Worm (Caenorhabditis elegans) whole organism, mixed stage, embryonic: Measurements from ENCODE around the gene F40F9.10.

Source experiments
- M03D4.4 ChIP-seq: sonication (generic microtip); optimal IDR thresholded peaks from 2 replicates; lab custom pipeline; 2017; ENCODE audit warnings: mild to moderate bottlenecking, missing genetic modification characterization, missing compliant biosample characterization
- bed-3 ChIP-seq: fragments of 200-800 bp; sonication (Bioruptor generic); optimal IDR thresholded peaks from 3 replicates; lab custom pipeline; 2018; ENCODE audit warnings: mild to moderate bottlenecking, missing genetic modification characterization, moderate library complexity, missing compliant biosample characterization
- blmp-1 ChIP-seq: fragments of 150-350 bp; optimal IDR thresholded peaks from 2 replicates; lab custom pipeline; 2014; ENCODE audit warnings: missing biosample characterization, missing genetic modification characterization
- ceh-39 ChIP-seq: fragments of 150-350 bp; optimal IDR thresholded peaks from 2 replicates; lab custom pipeline; 2014; ENCODE audit warnings: missing biosample characterization, missing genetic modification characterization
- ceh-43 ChIP-seq: fragments of 200-800 bp; sonication (Bioruptor generic); optimal IDR thresholded peaks from 2 replicates; lab custom pipeline; 2018; ENCODE audit warnings: mild to moderate bottlenecking, missing genetic modification characterization, moderate library complexity, missing compliant biosample characterization
- ceh-83 ChIP-seq: fragments of 200-800 bp; sonication (Bioruptor generic); optimal IDR thresholded peaks from 2 replicates; lab custom pipeline; 2018; ENCODE audit warnings: mild to moderate bottlenecking, missing genetic modification characterization, missing compliant biosample characterization
- ces-1 ChIP-seq: fragments of 150-350 bp; optimal IDR thresholded peaks from 2 replicates; lab custom pipeline; 2014; ENCODE audit warnings: missing biosample characterization, missing genetic modification reagents, missing genetic modification characterization
- cnd-1 ChIP-seq: fragments of 200-800 bp; sonication (Bioruptor generic); optimal IDR thresholded peaks from 2 replicates; lab custom pipeline; 2018; ENCODE audit warnings: mild to moderate bottlenecking, missing genetic modification characterization, missing compliant biosample characterization
- drap-1 ChIP-seq: fragments of 200-800 bp; sonication (Bioruptor generic); optimal IDR thresholded peaks from 3 replicates; lab custom pipeline; 2018; ENCODE audit warnings: mild to moderate bottlenecking, missing genetic modification characterization, missing compliant biosample characterization
- elt-1 ChIP-seq: sonication (generic microtip); optimal IDR thresholded peaks from 2 replicates; lab custom pipeline; 2017; ENCODE audit warnings: missing genetic modification characterization, mild to moderate bottlenecking, missing compliant biosample characterization, antibody characterized with exemption, moderate library complexity, borderline replicate concordance; ENCODE audit not compliant: insufficient read depth
- elt-3 ChIP-seq: fragments of 150-350 bp; optimal IDR thresholded peaks from 2 replicates; lab custom pipeline; 2014; ENCODE audit warnings: missing biosample characterization, missing genetic modification characterization
- flh-1 ChIP-seq: fragments of 200-800 bp; sonication (Bioruptor generic); optimal IDR thresholded peaks from 2 replicates; lab custom pipeline; 2018; ENCODE audit warnings: mild to moderate bottlenecking, missing genetic modification characterization, moderate library complexity, missing compliant biosample characterization
- ham-2 ChIP-seq: fragments of 200-800 bp; sonication (Bioruptor generic); optimal IDR thresholded peaks from 2 replicates; lab custom pipeline; 2018; ENCODE audit warnings: mild to moderate bottlenecking, missing genetic modification characterization, missing compliant biosample characterization
- hlh-1 ChIP-seq: fragments of 150-350 bp; optimal IDR thresholded peaks from 2 replicates; lab custom pipeline; 2014; ENCODE audit warnings: missing biosample characterization, missing genetic modification reagents, missing genetic modification characterization
- lin-13 ChIP-seq: fragments of 150-350 bp; optimal IDR thresholded peaks from 2 replicates; lab custom pipeline; 2014; ENCODE audit warnings: missing biosample characterization, missing genetic modification characterization
- lsy-2 ChIP-seq: fragments of 150-350 bp; optimal IDR thresholded peaks from 2 replicates; lab custom pipeline; 2014; ENCODE audit warnings: missing biosample characterization, missing genetic modification characterization
- mep-1 ChIP-seq: fragments of 150-350 bp; optimal IDR thresholded peaks from 2 replicates; lab custom pipeline; 2017; ENCODE audit warnings: missing biosample characterization, missing genetic modification reagents, missing genetic modification characterization, inconsistent platforms
- mls-2 ChIP-seq: sonication (generic microtip); optimal IDR thresholded peaks from 2 replicates; lab custom pipeline; 2016; ENCODE audit warnings: mild to moderate bottlenecking, missing genetic modification characterization, moderate library complexity, missing compliant biosample characterization
- nhr-12 ChIP-seq: fragments of 150-350 bp; optimal IDR thresholded peaks from 2 replicates; lab custom pipeline; 2014; ENCODE audit warnings: missing biosample characterization, missing genetic modification characterization
- nhr-237 ChIP-seq: fragments of 150-350 bp; optimal IDR thresholded peaks from 2 replicates; lab custom pipeline; 2014; ENCODE audit warnings: missing biosample characterization, missing genetic modification characterization
- nhr-28 ChIP-seq: fragments of 150-350 bp; optimal IDR thresholded peaks from 2 replicates; lab custom pipeline; 2014; ENCODE audit warnings: missing biosample characterization, missing genetic modification characterization
- nhr-76 ChIP-seq: sonication (generic microtip); optimal IDR thresholded peaks from 2 replicates; lab custom pipeline; 2017; ENCODE audit warnings: missing biosample characterization, missing genetic modification characterization
- pha-4 ChIP-seq: fragments of 150-350 bp; optimal IDR thresholded peaks from 2 replicates; lab custom pipeline; 2018; ENCODE audit warnings: missing biosample characterization, missing genetic modification reagents, missing genetic modification characterization
- sem-2 ChIP-seq: fragments of 200-800 bp; sonication (Bioruptor generic); optimal IDR thresholded peaks from 2 replicates; lab custom pipeline; 2018; ENCODE audit warnings: mild to moderate bottlenecking, missing genetic modification characterization, missing compliant biosample characterization
- snpc-4 ChIP-seq: fragments of 150-350 bp; optimal IDR thresholded peaks from 2 replicates; lab custom pipeline; 2014; ENCODE audit warnings: missing biosample characterization, missing genetic modification characterization
- sptf-1 ChIP-seq: sonication (generic microtip); optimal IDR thresholded peaks from 2 replicates; lab custom pipeline; 2017; ENCODE audit warnings: mild to moderate bottlenecking, missing genetic modification characterization, moderate library complexity, missing compliant biosample characterization
- tbx-8 ChIP-seq: fragments of 200-800 bp; sonication (Bioruptor generic); optimal IDR thresholded peaks from 2 replicates; lab custom pipeline; 2018; ENCODE audit warnings: mild to moderate bottlenecking, missing genetic modification characterization, moderate library complexity, missing compliant biosample characterization
- unc-120 ChIP-seq: sonication (generic microtip); optimal IDR thresholded peaks from 2 replicates; lab custom pipeline; 2017; ENCODE audit warnings: missing genetic modification characterization, missing compliant biosample characterization; ENCODE audit not compliant: poor library complexity, severe bottlenecking
- unc-39 ChIP-seq: fragments of 150-350 bp; optimal IDR thresholded peaks from 2 replicates; lab custom pipeline; 2014; ENCODE audit warnings: missing biosample characterization, missing genetic modification characterization
- zip-8 ChIP-seq: fragments of 150-350 bp; optimal IDR thresholded peaks from 2 replicates; lab custom pipeline; 2014; ENCODE audit warnings: missing biosample characterization, missing genetic modification characterization
- ztf-11 ChIP-seq: fragments of 150-350 bp; optimal IDR thresholded peaks from 2 replicates; lab custom pipeline; 2014; ENCODE audit warnings: missing biosample characterization, missing genetic modification characterization

The F40F9.10 gene

DNA sequence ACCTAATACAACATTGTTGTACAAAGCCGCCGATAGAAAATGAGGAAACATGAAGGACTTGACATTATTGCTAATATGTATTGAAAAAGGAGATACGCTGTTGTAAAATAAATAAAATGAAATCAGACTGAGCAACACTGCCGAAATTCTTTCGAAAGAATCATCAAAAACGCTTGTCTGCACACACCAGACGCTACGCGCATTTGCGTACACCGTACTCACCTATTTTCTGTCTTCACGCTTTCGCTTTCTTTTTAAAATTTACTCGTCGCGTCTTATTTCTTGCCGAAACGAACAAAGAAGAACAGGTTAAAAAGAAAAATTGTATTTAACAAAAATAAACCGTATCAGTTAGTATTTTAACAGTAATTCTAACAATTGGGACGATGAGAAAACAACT, 22.7 kb downstream of the F40F9.10 start:
- TF ChIP-seq elt-3 (tag; lab: Kevin White, UChicago), result no peak
- TF ChIP-seq blmp-1 (tag; lab: Kevin White, UChicago), result peak; percentile 85
- peak; percentile 90 for TF ChIP-seq lsy-2 (tag; lab: Kevin White, UChicago)
- peak; percentile 37 for TF ChIP-seq mep-1 (tag; lab: Kevin White, UChicago)

DNA sequence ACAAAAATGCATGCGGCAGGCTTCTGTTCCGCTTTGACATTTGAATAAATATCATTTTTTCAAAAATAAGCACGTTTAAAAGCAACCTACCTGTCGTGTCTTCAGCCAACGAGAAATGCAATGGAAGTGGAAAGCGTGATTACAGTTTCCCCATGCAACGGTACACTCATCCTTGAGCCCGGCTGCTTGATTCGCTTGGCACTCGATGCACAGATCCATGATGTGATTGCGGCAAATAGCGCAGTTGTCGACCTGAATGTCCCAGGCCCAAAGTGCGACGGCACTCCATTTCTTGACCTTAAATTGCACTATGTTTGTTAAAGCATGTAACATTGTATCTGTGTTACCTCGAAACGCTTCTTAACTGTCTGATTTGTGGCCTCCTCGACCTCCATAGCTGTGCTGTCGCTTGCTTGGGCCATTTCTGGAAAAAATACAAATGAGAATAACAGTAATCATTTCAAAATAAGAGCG, 23.3 kb downstream of the F40F9.10 start, which contains the start of gene rbx-1:
Gene rbx-1, minus strand, starts transcription at position 424 of the 474 bp plus-strand sequence.
- TF ChIP-seq pha-4 (tag; lab: Kevin White, UChicago), result no peak
- TF ChIP-seq ceh-83 (GFP tag; lab: Kevin White, UChicago), result no peak
- TF ChIP-seq sem-2, result no peak
- no peak for TF ChIP-seq zip-8 (tag; lab: Kevin White, UChicago)
- TF ChIP-seq ces-1 (GFP tag; lab: Kevin White, UChicago), result no peak

DNA sequence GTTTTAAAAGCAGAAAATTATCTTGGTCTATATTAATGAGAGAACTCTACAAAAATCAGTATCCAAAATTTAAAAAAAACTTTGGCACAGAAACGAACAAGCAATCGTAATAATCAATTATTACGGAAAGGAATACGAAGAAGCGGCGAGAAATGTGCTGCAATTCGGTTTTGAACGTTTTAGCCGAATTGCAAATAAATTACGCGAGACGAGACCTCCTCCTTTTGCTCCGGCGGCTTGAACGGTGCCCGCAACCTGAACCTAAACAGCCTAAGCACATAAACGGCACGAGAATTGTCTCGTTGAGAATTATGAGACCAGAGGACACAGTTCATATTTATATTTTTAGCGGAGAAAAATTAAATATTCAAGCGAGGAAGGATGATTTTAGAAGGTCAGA, 24.1 kb downstream of the F40F9.10 start:
- TF ChIP-seq hlh-1 (tag; lab: Kevin White, UChicago), result no peak
- no peak for TF ChIP-seq sem-2

DNA sequence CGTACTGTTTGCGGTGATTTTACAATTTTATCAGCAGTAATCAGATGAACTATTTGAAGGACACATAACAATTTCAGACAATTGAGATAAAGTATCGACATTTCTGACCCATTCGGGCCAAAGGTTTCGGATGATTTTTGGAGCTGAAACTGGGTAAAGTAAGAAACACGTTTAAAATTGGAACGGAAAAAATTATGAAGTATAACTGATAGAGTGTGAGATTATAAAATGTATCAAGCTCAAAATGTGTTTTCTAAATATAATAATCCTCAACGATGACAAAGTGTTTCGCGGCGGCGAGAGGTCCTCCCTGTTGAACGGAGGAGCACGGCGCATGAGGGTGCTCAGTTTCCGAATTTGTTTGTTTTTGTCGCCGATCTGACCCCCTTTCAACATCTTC, 27.9 kb downstream of the F40F9.10 start, which contains the start of gene ZK287.4:
Gene ZK287.4, minus strand, starts transcription at position 101 of the 400 bp plus-strand sequence.
- TF ChIP-seq zip-8 (tag; lab: Kevin White, UChicago) (no peak), lsy-2 (tag; lab: Kevin White, UChicago) (no peak), lin-13 (tag; lab: Kevin White, UChicago) (no peak), sem-2 (no peak), pha-4 (tag; lab: Kevin White, UChicago) (no peak), nhr-76 (tag; lab: Kevin White, UChicago) (no peak), tbx-8 (no peak), ceh-39 (tag; lab: Kevin White, UChicago) (no peak), mep-1 (tag; lab: Kevin White, UChicago) (no peak), unc-120 (no peak), hlh-1 (tag; lab: Kevin White, UChicago) (no peak), bed-3 (GFP tag; lab: Kevin White, UChicago) (no peak), sptf-1 (tag; lab: Kevin White, UChicago) (no peak), unc-39 (tag; lab: Kevin White, UChicago) (no peak), ham-2 (GFP tag; lab: Kevin White, UChicago) (no peak), M03D4.4 (no peak), drap-1 (no peak), nhr-12 (tag; lab: Kevin White, UChicago) (no peak), snpc-4 (tag; lab: Kevin White, UChicago) (no peak), elt-3 (tag; lab: Kevin White, UChicago) (no peak)

DNA sequence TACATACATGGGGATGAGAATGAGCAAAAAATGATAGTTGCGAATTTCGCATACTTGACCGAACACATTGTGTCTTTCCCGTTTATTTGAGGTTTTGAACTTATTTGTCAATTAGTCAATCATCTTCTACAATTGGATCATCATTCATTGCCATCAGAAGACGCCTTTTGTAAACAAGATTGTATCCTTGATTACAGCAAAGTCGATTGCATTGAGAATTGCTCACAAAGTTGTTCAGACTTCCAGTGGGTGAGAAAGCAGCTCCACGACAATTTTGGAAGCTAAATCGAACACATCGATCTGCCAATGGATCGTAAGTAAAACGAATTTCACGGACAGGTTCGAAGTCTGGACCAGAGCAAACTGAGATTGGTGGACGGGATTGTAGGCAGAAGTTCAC, 33.2 kb downstream of the F40F9.10 start:
- TF ChIP-seq lin-13 (tag; lab: Kevin White, UChicago) (no peak), unc-39 (tag; lab: Kevin White, UChicago) (no peak), sem-2 (no peak), ham-2 (GFP tag; lab: Kevin White, UChicago) (no peak), sptf-1 (tag; lab: Kevin White, UChicago) (no peak)

DNA sequence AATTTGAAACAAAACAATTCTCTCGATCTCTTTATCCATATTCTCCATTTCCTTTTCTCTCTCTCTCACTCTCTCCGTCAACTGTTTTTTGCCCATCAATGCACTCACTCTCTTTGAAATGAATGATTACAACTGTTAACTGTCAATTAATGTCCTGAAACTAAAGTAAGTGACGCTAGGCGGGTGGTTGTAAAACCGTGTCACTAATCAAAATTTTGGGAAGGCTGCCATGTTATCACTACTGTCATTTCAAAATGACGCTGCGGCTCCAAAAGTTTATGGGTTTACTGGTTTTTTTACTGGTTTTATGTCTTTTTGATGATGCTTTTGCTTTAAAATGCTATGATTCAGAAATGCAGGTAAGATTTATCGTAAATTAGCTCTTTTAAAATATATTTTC, 34.3 kb downstream of the F40F9.10 start, which contains the start of gene ZK287.9:
Gene ZK287.9, plus strand, starts transcription at position 192 of the 400 bp plus-strand sequence.
- no peak for TF ChIP-seq nhr-12 (tag; lab: Kevin White, UChicago)

DNA sequence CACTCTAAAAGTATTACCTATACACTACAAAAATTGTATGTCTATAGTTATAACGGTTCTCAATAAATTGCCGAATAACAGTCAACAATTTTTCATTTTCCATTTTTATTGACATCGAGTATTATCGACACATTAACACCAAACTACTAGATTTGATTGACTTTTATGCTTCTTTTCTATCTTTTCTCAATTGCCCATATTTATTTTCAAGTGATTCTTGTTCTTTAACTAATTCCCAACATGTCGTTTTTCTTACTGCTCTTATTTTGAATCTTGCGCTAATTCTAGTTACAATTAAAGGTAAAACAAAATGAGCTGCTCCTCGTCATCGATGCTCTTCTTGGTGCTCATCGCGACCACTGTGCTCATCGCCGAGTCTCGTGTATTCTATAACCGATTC, 35.5 kb downstream of the F40F9.10 start, which contains the start of gene cthd-1:
Gene cthd-1, plus strand, starts transcription at position 301 of the 400 bp plus-strand sequence.
- TF ChIP-seq lsy-2 (tag; lab: Kevin White, UChicago), result no peak
- TF ChIP-seq pha-4 (tag; lab: Kevin White, UChicago), result no peak
- no peak for TF ChIP-seq drap-1
- TF ChIP-seq sptf-1 (tag; lab: Kevin White, UChicago), result no peak
- no peak for TF ChIP-seq nhr-76 (tag; lab: Kevin White, UChicago)
- TF ChIP-seq M03D4.4, result no peak
- no peak for TF ChIP-seq tbx-8
- no peak for TF ChIP-seq elt-1 (tag; lab: Kevin White, UChicago)
- TF ChIP-seq mls-2, result no peak
- TF ChIP-seq ztf-11 (tag; lab: Kevin White, UChicago), result no peak
- TF ChIP-seq elt-3 (tag; lab: Kevin White, UChicago), result no peak
- no peak for TF ChIP-seq nhr-28 (tag; lab: Kevin White, UChicago)
- TF ChIP-seq hlh-1 (tag; lab: Kevin White, UChicago), result no peak
- TF ChIP-seq flh-1 (GFP tag; lab: Kevin White, UChicago), result no peak
- no peak for TF ChIP-seq ceh-83 (GFP tag; lab: Kevin White, UChicago)
- no peak for TF ChIP-seq nhr-237 (tag; lab: Kevin White, UChicago)
- TF ChIP-seq cnd-1 (tag; lab: Kevin White, UChicago), result no peak
- TF ChIP-seq ceh-43 (GFP tag; lab: Kevin White, UChicago), result no peak
